Worm (Caenorhabditis elegans): Measurements from ENCODE around the gene F32E10.8.

- TF ChIP-seq lin-11 (tag; optimal IDR thresholded peaks at IDR 0.05) (no peak), unc-42 (tag; optimal IDR thresholded peaks at IDR 0.05) (no peak), fkh-6 (tag; optimal IDR thresholded peaks at IDR 0.05) (no peak), tbx-2 (tag; optimal IDR thresholded peaks at IDR 0.05) (no peak), dve-1 (tag; optimal IDR thresholded peaks at IDR 0.05) (no peak), Y22D7AL.16 (tag; optimal IDR thresholded peaks at IDR 0.05) (no peak), gmeb-2 (tag; optimal IDR thresholded peaks at IDR 0.05) (no peak), nhr-11 (tag; optimal IDR thresholded peaks at IDR 0.05) (no peak), ztf-16 (tag; optimal IDR thresholded peaks at IDR 0.05) (no peak), sox-4 (tag; optimal IDR thresholded peaks at IDR 0.05) (no peak), ceh-9 (tag; optimal IDR thresholded peaks at IDR 0.05) (no peak), hlh-15 (tag; optimal IDR thresholded peaks at IDR 0.05) (no peak), ttx-3 (tag; optimal IDR thresholded peaks at IDR 0.05) (no peak)
These were observed 40.7 kb downstream of the F32E10.8 start for ce11 chrIV:7608111-7608510.

Measured in whole organism, late embryonic.